Fruit fly (Drosophila melanogaster) whole organism, embryonic: Measurements from ENCODE around the gene CG6000.

Experiments used
- Ada2b ChIP-seq: fragments of 200-800 bp; sonication (Bioruptor generic); IDR thresholded peaks from 2 replicates; pipeline ENCODE4 v1.3.6; 2022; ENCODE audit warnings: missing biosample characterization, missing genetic modification characterization
- Atf3 ChIP-seq: fragments of 200-800 bp; sonication (Bioruptor generic); optimal IDR thresholded peaks from 3 replicates; lab custom pipeline; 2016; ENCODE audit warnings: missing biosample characterization, missing genetic modification characterization
- CG11696 ChIP-seq: fragments of 200-800 bp; sonication (Bioruptor generic); IDR thresholded peaks from 2 replicates; pipeline ENCODE4 v1.3.6; 2022; ENCODE audit warnings: missing biosample characterization, missing genetic modification characterization
- CG13287 ChIP-seq: fragments of 200-800 bp; sonication (Bioruptor generic); IDR thresholded peaks from 2 replicates; pipeline ENCODE4 v1.3.6; 2022; ENCODE audit warnings: missing biosample characterization, missing genetic modification characterization; ENCODE audit not compliant: partially characterized antibody
- CG13424 ChIP-seq: fragments of 200-800 bp; sonication (Bioruptor generic); optimal IDR thresholded peaks from 2 replicates; lab custom pipeline; 2019; ENCODE audit warnings: missing biosample characterization, mild to moderate bottlenecking, missing genetic modification characterization, moderate library complexity
- CG17359 ChIP-seq: fragments of 200-800 bp; sonication (Bioruptor generic); optimal IDR thresholded peaks from 3 replicates; lab custom pipeline; 2018; ENCODE audit warnings: missing biosample characterization, mild to moderate bottlenecking, missing genetic modification characterization, moderate library complexity
- CG17361 ChIP-seq: fragments of 200-800 bp; sonication (Bioruptor generic); IDR thresholded peaks from 3 replicates; pipeline ENCODE4 v1.3.6; 2022; ENCODE audit warnings: missing biosample characterization, missing genetic modification characterization
- CG17829 ChIP-seq: fragments of 200-800 bp; optimal IDR thresholded peaks from 2 replicates; lab custom pipeline; 2019; ENCODE audit warnings: missing biosample characterization, mild to moderate bottlenecking, missing genetic modification characterization, moderate library complexity
- CG18011 ChIP-seq: fragments of 200-800 bp; sonication (Bioruptor generic); optimal IDR thresholded peaks from 2 replicates; lab custom pipeline; 2017; ENCODE audit warnings: missing biosample characterization, missing genetic modification characterization, mild to moderate bottlenecking, moderate library complexity, missing genotype
- CG2120 ChIP-seq: fragments of 200-800 bp; sonication (Bioruptor generic); optimal IDR thresholded peaks from 3 replicates; lab custom pipeline; 2016; ENCODE audit warnings: missing biosample characterization, missing genetic modification characterization
- CG2712 ChIP-seq: fragments of 200-800 bp; optimal IDR thresholded peaks from 3 replicates; lab custom pipeline; 2019; ENCODE audit warnings: missing biosample characterization, mild to moderate bottlenecking, missing genetic modification characterization, moderate library complexity
- CG31441 ChIP-seq: fragments of 200-800 bp; sonication (Bioruptor generic); IDR thresholded peaks from 2 replicates; pipeline ENCODE4 v1.3.6; 2022; ENCODE audit warnings: missing biosample characterization, missing genetic modification characterization
- CG32772 ChIP-seq: fragments of 200-800 bp; sonication (Bioruptor generic); IDR thresholded peaks from 2 replicates; pipeline ENCODE4 v1.3.6; 2022; ENCODE audit warnings: missing biosample characterization, missing genetic modification characterization
- CG34422 ChIP-seq: fragments of 200-800 bp; sonication (Bioruptor generic); IDR thresholded peaks from 3 replicates; pipeline ENCODE4 v1.3.6; 2022; ENCODE audit warnings: missing biosample characterization, missing genetic modification characterization
- CG4424 ChIP-seq: fragments of 200-800 bp; sonication (Bioruptor generic); optimal IDR thresholded peaks from 3 replicates; lab custom pipeline; 2016; ENCODE audit warnings: missing biosample characterization, missing genetic modification characterization
- D19B ChIP-seq: fragments of 200-800 bp; sonication (Bioruptor generic); optimal IDR thresholded peaks from 2 replicates; lab custom pipeline; 2017; ENCODE audit warnings: missing biosample characterization, mild to moderate bottlenecking, missing genetic modification characterization
- Dek ChIP-seq: fragments of 200-800 bp; sonication (Bioruptor generic); optimal IDR thresholded peaks from 3 replicates; lab custom pipeline; 2019; ENCODE audit warnings: missing biosample characterization, mild to moderate bottlenecking, missing genetic modification characterization, moderate library complexity
- Drgx ChIP-seq: fragments of 200-800 bp; sonication (Bioruptor generic); IDR thresholded peaks from 2 replicates; pipeline ENCODE4 v1.3.6; 2022; ENCODE audit warnings: missing biosample characterization, missing genetic modification characterization
- Eip74EF ChIP-seq, 2 experiments: fragments of 200-800 bp in 1 of 2; fragments of >200 bp in 1 of 2; sonication (Bioruptor generic) in 1 of 2; optimal IDR thresholded peaks; 2 replicates each; lab custom pipeline; 2017 to 2019; ENCODE audit warnings: missing biosample characterization in 2 of 2, missing genetic modification characterization in 2 of 2, mild to moderate bottlenecking in 1 of 2, moderate library complexity in 1 of 2
- Ets97D ChIP-seq: fragments of 200-800 bp; sonication (Bioruptor generic); optimal IDR thresholded peaks from 3 replicates; lab custom pipeline; 2016; ENCODE audit warnings: missing biosample characterization, missing genetic modification characterization
- HLH54F ChIP-seq: fragments of 200-800 bp; sonication (Bioruptor generic); optimal IDR thresholded peaks from 3 replicates; lab custom pipeline; 2016; ENCODE audit warnings: missing biosample characterization, missing genetic modification characterization
- HmgZ ChIP-seq: fragments of 200-800 bp; sonication (Bioruptor generic); optimal IDR thresholded peaks from 2 replicates; lab custom pipeline; 2018; ENCODE audit warnings: missing biosample characterization, mild to moderate bottlenecking, missing genetic modification characterization
- Hr39 ChIP-seq: fragments of >200 bp; optimal IDR thresholded peaks from 2 replicates; lab custom pipeline; 2017
- Hr78 ChIP-seq, 2 experiments: fragments of 200-800 bp in 1 of 2; fragments of >200 bp in 1 of 2; sonication (Bioruptor generic) in 1 of 2; optimal IDR thresholded peaks; 2 replicates each; lab custom pipeline; 2017 to 2019; ENCODE audit warnings: missing biosample characterization in 2 of 2, missing genetic modification characterization in 2 of 2, mild to moderate bottlenecking in 1 of 2, moderate library complexity in 1 of 2
- Meics ChIP-seq: fragments of 200-800 bp; sonication (Bioruptor generic); optimal IDR thresholded peaks from 2 replicates; lab custom pipeline; 2017; ENCODE audit warnings: missing biosample characterization, mild to moderate bottlenecking, missing genetic modification characterization
- Pdp1 ChIP-seq, 2 experiments: fragments of 200-800 bp; sonication (Bioruptor generic); optimal IDR thresholded peaks; 3 replicates each; lab custom pipeline; 2016; ENCODE audit warnings: missing biosample characterization in 2 of 2, missing genetic modification characterization in 2 of 2, mild to moderate bottlenecking in 1 of 2, moderate library complexity in 1 of 2
- Ptx1 ChIP-seq: fragments of 200-800 bp; sonication (Bioruptor generic); IDR thresholded peaks from 2 replicates; pipeline ENCODE4 v1.3.6; 2022; ENCODE audit warnings: missing biosample characterization, missing genetic modification characterization
- Ssrp ChIP-seq: fragments of 200-800 bp; sonication (Bioruptor generic); optimal IDR thresholded peaks from 2 replicates; lab custom pipeline; 2018; ENCODE audit warnings: missing biosample characterization, mild to moderate bottlenecking, missing genetic modification characterization, moderate library complexity
- Xrp1 ChIP-seq: fragments of 200-800 bp; sonication (Bioruptor generic); IDR thresholded peaks from 2 replicates; pipeline ENCODE4 v1.3.6; 2022; ENCODE audit warnings: missing biosample characterization, missing genetic modification characterization
- ac ChIP-seq: fragments of 200-800 bp; sonication (Bioruptor generic); optimal IDR thresholded peaks from 3 replicates; lab custom pipeline; 2017; ENCODE audit warnings: missing biosample characterization, mild to moderate bottlenecking, missing genetic modification characterization
- az2 ChIP-seq: fragments of 200-800 bp; sonication (Bioruptor generic); optimal IDR thresholded peaks from 3 replicates; lab custom pipeline; 2016; ENCODE audit warnings: missing biosample characterization, missing genetic modification characterization
- bsh ChIP-seq, 2 experiments: fragments of 200-800 bp; sonication (Bioruptor generic); optimal IDR thresholded peaks; 2 replicates each; lab custom pipeline; 2017 to 2018; ENCODE audit warnings: mild to moderate bottlenecking in 2 of 2, missing biosample characterization in 2 of 2, missing genetic modification characterization in 2 of 2, moderate library complexity in 1 of 2
- dmrt11E ChIP-seq: fragments of 200-800 bp; sonication (Bioruptor generic); optimal IDR thresholded peaks from 3 replicates; lab custom pipeline; 2018; ENCODE audit warnings: missing biosample characterization, mild to moderate bottlenecking, missing genetic modification characterization, moderate library complexity
- dpn ChIP-seq, 2 experiments: fragments of 200-800 bp; sonication (Bioruptor generic); optimal IDR thresholded peaks; 3 replicates each; lab custom pipeline; 2016; ENCODE audit warnings: missing biosample characterization in 2 of 2, missing genetic modification characterization in 2 of 2
- dysf ChIP-seq: fragments of 200-800 bp; sonication (Bioruptor generic); IDR thresholded peaks from 3 replicates; pipeline ENCODE4 v1.3.6; 2022; ENCODE audit warnings: missing biosample characterization, missing genetic modification characterization
- fd96Cb ChIP-seq: fragments of 200-800 bp; sonication (Bioruptor generic); optimal IDR thresholded peaks from 2 replicates; lab custom pipeline; 2018; ENCODE audit warnings: missing biosample characterization, mild to moderate bottlenecking, missing genetic modification characterization, moderate library complexity
- grau ChIP-seq: fragments of 200-800 bp; optimal IDR thresholded peaks from 3 replicates; lab custom pipeline; 2019; ENCODE audit warnings: missing biosample characterization, mild to moderate bottlenecking, missing genetic modification characterization, moderate library complexity
- grn ChIP-seq: fragments of 200-800 bp; sonication (Bioruptor generic); optimal IDR thresholded peaks from 3 replicates; lab custom pipeline; 2017; ENCODE audit warnings: missing biosample characterization, missing genetic modification characterization
- gsb-n ChIP-seq: fragments of 200-800 bp; sonication (Bioruptor generic); optimal IDR thresholded peaks from 3 replicates; lab custom pipeline; 2018; ENCODE audit warnings: missing biosample characterization, mild to moderate bottlenecking, missing genetic modification characterization
- lmd ChIP-seq: fragments of 200-800 bp; sonication (Bioruptor generic); IDR thresholded peaks from 2 replicates; pipeline ENCODE4 v1.3.6; 2022; ENCODE audit warnings: missing biosample characterization, missing genetic modification characterization
- nmo ChIP-seq: fragments of 200-800 bp; sonication (Bioruptor generic); optimal IDR thresholded peaks from 2 replicates; lab custom pipeline; 2018; ENCODE audit warnings: missing biosample characterization, mild to moderate bottlenecking, missing genetic modification characterization, moderate library complexity
- row ChIP-seq: fragments of 200-800 bp; sonication (Bioruptor generic); IDR thresholded peaks from 3 replicates; pipeline ENCODE4 v1.3.6; 2022; ENCODE audit warnings: missing biosample characterization, missing genetic modification characterization
- sens ChIP-seq: fragments of 200-800 bp; sonication (Bioruptor generic); peaks from one replicate; lab custom pipeline; 2016; ENCODE audit warnings: missing biosample characterization, missing genetic modification characterization
- slbo ChIP-seq: fragments of 200-800 bp; sonication (Bioruptor generic); IDR thresholded peaks from 2 replicates; pipeline ENCODE4 v1.3.6; 2022; ENCODE audit warnings: missing biosample characterization, missing genetic modification characterization
- tio ChIP-seq: fragments of 200-800 bp; sonication (Bioruptor generic); optimal IDR thresholded peaks from 2 replicates; lab custom pipeline; 2017; ENCODE audit warnings: missing biosample characterization, missing genetic modification characterization, inconsistent platforms
- tx ChIP-seq: fragments of 200-800 bp; sonication (Bioruptor generic); optimal IDR thresholded peaks from 2 replicates; lab custom pipeline; 2016; ENCODE audit warnings: missing biosample characterization, missing genetic modification characterization
- vvl ChIP-seq: fragments of 200-800 bp; sonication (Bioruptor generic); IDR thresholded peaks from 2 replicates; pipeline ENCODE4 v1.3.6; 2022; ENCODE audit warnings: missing biosample characterization, missing genetic modification characterization
- zf30C ChIP-seq: fragments of 200-800 bp; sonication (Bioruptor generic); optimal IDR thresholded peaks from 3 replicates; lab custom pipeline; 2018; ENCODE audit warnings: missing biosample characterization, mild to moderate bottlenecking, missing genetic modification characterization

Gene CG6000

DNA sequence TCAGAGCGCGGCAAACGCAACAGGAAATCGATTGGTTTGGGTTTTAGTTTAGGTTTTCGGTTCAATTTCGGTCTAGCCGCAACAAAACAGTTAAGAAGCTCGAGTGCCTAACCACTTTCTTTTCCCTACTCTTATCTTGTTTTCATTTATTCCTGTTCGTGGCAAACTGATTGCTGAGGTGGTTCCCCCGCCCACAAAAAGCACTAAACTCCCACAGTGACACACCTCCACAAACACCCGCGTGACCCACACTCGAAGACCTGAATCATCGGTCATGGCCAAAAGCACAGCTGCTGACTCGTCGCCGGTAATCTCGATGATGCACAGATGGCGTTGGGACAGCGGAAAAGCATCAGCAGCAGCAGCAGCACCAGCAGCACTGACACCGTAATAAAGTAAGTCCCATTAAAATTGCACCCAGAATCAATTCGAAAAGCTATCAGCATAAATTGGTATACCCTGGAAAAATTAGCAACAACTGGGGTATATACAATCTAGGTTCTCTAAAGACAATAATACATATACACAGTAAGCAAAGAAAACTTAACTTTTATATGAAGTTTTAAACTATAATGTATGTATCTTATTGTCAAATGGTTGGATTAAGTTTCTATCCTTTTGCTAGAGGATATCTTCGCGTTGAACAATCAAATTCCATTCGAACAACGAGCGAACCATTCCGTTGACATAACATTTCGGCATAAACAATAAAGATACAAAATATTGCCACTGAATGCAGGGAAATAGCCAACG is 28.3 kb upstream of the CG6000 start:
- peak; percentile 9 for TF ChIP-seq Meics
- TF ChIP-seq sens (GFP tag; lab: Kevin White, UChicago) = peak; percentile 83
- TF ChIP-seq CG31441 (GFP tag; lab: Robert Waterston, UW) = peak; percentile 51
- no peak for TF ChIP-seq HLH54F (GFP tag; lab: Kevin White, UChicago)
- TF ChIP-seq zf30C (GFP tag; lab: Kevin White, UChicago) = no peak
- peak; percentile 58 for TF ChIP-seq vvl (GFP tag; lab: Robert Waterston, UW)
- TF ChIP-seq grau (tag; lab: Kevin White, UChicago) = peak; percentile 54
- TF ChIP-seq Ada2b (GFP tag; lab: Robert Waterston, UW) = peak; percentile 43; the same call in 1 of the 2 replicates
- no peak for TF ChIP-seq CG13287 (GFP tag; lab: Robert Waterston, UW)
- TF ChIP-seq Atf3 (GFP tag; lab: Kevin White, UChicago) = peak; percentile 34
- 0 out of 2 replicates have a peak, but pooled peaks have one; percentile 24 for TF ChIP-seq slbo (GFP tag; lab: Robert Waterston, UW)
- peak in 1 of 2 experiments; percentile 59 for TF ChIP-seq Hr78 (GFP tag; optimal IDR thresholded peaks at IDR 0.05; lab: Kevin White, UChicago)
- peak; percentile 47 for TF ChIP-seq nmo (GFP tag; lab: Kevin White, UChicago)
- TF ChIP-seq tio (GFP tag; lab: Kevin White, UChicago) = peak; percentile 6
- 0 out of 3 replicates have a peak, but pooled peaks have one; percentile 15 for TF ChIP-seq CG34422 (GFP tag; lab: Robert Waterston, UW)
- no peak for TF ChIP-seq grn
- no peak for TF ChIP-seq ac (GFP tag; lab: Kevin White, UChicago)
- peak; percentile 47 for TF ChIP-seq lmd (GFP tag; lab: Robert Waterston, UW)
- TF ChIP-seq dmrt11E = peak; percentile 26
- TF ChIP-seq bsh (GFP tag; optimal IDR thresholded peaks at IDR 0.05; lab: Kevin White, UChicago) = peak in 1 of 2 experiments; percentile 65
- TF ChIP-seq HmgZ (tag; lab: Kevin White, UChicago) = no peak
- TF ChIP-seq CG17359 = peak; percentile 27
- TF ChIP-seq CG17361 = peak; percentile 49; the same call in 2 of the 3 replicates
- peak in 1 of 2 experiments; percentile 13 for TF ChIP-seq Eip74EF (GFP tag; optimal IDR thresholded peaks at IDR 0.05; lab: Kevin White, UChicago)
- peak; percentile 13 for TF ChIP-seq CG17829 (tag; lab: Kevin White, UChicago)
- peak; percentile 65 for TF ChIP-seq CG2712 (tag; lab: Kevin White, UChicago)
- peak; percentile 51; the same call in 2 of the 3 replicates for TF ChIP-seq row (GFP tag; lab: Robert Waterston, UW)
- peak; percentile 55 for TF ChIP-seq D19B (GFP tag; lab: Kevin White, UChicago)
- 0 out of 2 replicates have a peak, but pooled peaks have one; percentile 31 for TF ChIP-seq Drgx (GFP tag; lab: Robert Waterston, UW)
- peak; percentile 39 for TF ChIP-seq fd96Cb (tag; lab: Kevin White, UChicago)
- peak; percentile 38; the same call in 1 of the 2 replicates for TF ChIP-seq CG32772 (GFP tag; lab: Robert Waterston, UW)
- peak; percentile 43 for TF ChIP-seq CG13424 (tag; lab: Kevin White, UChicago)
- no peak for TF ChIP-seq gsb-n (tag; lab: Kevin White, UChicago)
- TF ChIP-seq Dek (tag; lab: Kevin White, UChicago) = no peak
- peak; percentile 13 for TF ChIP-seq az2 (GFP tag; lab: Kevin White, UChicago)
- TF ChIP-seq Ets97D (GFP tag; lab: Kevin White, UChicago) = no peak
- TF ChIP-seq CG2120 (GFP tag; lab: Kevin White, UChicago) = peak; percentile 38
- peak; percentile 30 to 35 for TF ChIP-seq dpn (GFP tag; optimal IDR thresholded peaks at IDR 0.05; lab: Kevin White, UChicago)
- TF ChIP-seq CG11696 (GFP tag; lab: Robert Waterston, UW) = 0 out of 2 replicates have a peak, but pooled peaks have one; percentile 15
- TF ChIP-seq dysf (GFP tag; lab: Robert Waterston, UW) = peak; percentile 59; the same call in 2 of the 3 replicates
- peak; percentile 55; the same call in 1 of the 2 replicates for TF ChIP-seq Xrp1 (GFP tag; lab: Robert Waterston, UW)
- peak in 1 of 2 experiments; percentile 51 for TF ChIP-seq Pdp1 (GFP tag; optimal IDR thresholded peaks at IDR 0.05; lab: Kevin White, UChicago)
- peak; percentile 46 for TF ChIP-seq Ptx1 (GFP tag; lab: Robert Waterston, UW)
- TF ChIP-seq tx (GFP tag; lab: Kevin White, UChicago) = peak; percentile 6
- no peak for TF ChIP-seq CG18011 (GFP tag; lab: Kevin White, UChicago)
- TF ChIP-seq CG4424 (GFP tag; lab: Kevin White, UChicago) = peak; percentile 35
- TF ChIP-seq Ssrp (tag; lab: Kevin White, UChicago) = peak; percentile 29
- no peak for TF ChIP-seq Hr39 (lab: Kevin White, UChicago)
